Worm (Caenorhabditis elegans) whole organism, late embryonic: ENCODE results near the gene tbc-8.

Source experiments
- C38D4.7 ChIP-seq: fragments of 200-800 bp; sonication (Bioruptor generic); optimal IDR thresholded peaks from 2 replicates; lab custom pipeline; 2018; ENCODE audit warnings: mild to moderate bottlenecking, missing genetic modification characterization, moderate library complexity, missing compliant biosample characterization
- K02D7.2 ChIP-seq: sonication (generic microtip); optimal IDR thresholded peaks from 2 replicates; lab custom pipeline; 2017; ENCODE audit warnings: mild to moderate bottlenecking, missing genetic modification characterization, missing compliant biosample characterization
- K09A11.1 ChIP-seq: sonication (generic microtip); optimal IDR thresholded peaks from 2 replicates; lab custom pipeline; 2017; ENCODE audit warnings: antibody characterized with exemption, mild to moderate bottlenecking, missing genetic modification characterization, missing compliant biosample characterization; ENCODE audit not compliant: insufficient read depth
- ahr-1 ChIP-seq: sonication (generic microtip); optimal IDR thresholded peaks from 2 replicates; lab custom pipeline; 2016; ENCODE audit warnings: missing genetic modification characterization, missing compliant biosample characterization
- ama-1 ChIP-seq: fragments of 150-350 bp; optimal IDR thresholded peaks from 2 replicates; lab custom pipeline; 2014
- ceh-19 ChIP-seq: fragments of 200-800 bp; sonication (Bioruptor generic); optimal IDR thresholded peaks from 2 replicates; lab custom pipeline; 2018; ENCODE audit warnings: mild to moderate bottlenecking, missing genetic modification characterization, missing compliant biosample characterization
- ceh-2 ChIP-seq: sonication (generic microtip); optimal IDR thresholded peaks from 2 replicates; lab custom pipeline; 2016; ENCODE audit warnings: missing genotype, missing genetic modification characterization, missing compliant biosample characterization
- ceh-22 ChIP-seq: sonication (generic microtip); optimal IDR thresholded peaks from 2 replicates; lab custom pipeline; 2017; ENCODE audit warnings: missing biosample characterization, missing genetic modification characterization
- ceh-31 ChIP-seq: sonication (generic microtip); optimal IDR thresholded peaks from 2 replicates; lab custom pipeline; 2016; ENCODE audit warnings: missing genetic modification characterization, missing compliant biosample characterization
- ceh-34 ChIP-seq: sonication (generic microtip); optimal IDR thresholded peaks from 2 replicates; lab custom pipeline; 2016; ENCODE audit warnings: mild to moderate bottlenecking, missing genetic modification characterization, missing compliant biosample characterization
- ceh-48 ChIP-seq: sonication (generic microtip); optimal IDR thresholded peaks from 2 replicates; lab custom pipeline; 2016; ENCODE audit warnings: missing genetic modification characterization, inconsistent platforms, missing compliant biosample characterization
- ceh-6 ChIP-seq: fragments of 200-800 bp; sonication (Bioruptor generic); optimal IDR thresholded peaks from 2 replicates; lab custom pipeline; 2018; ENCODE audit warnings: mild to moderate bottlenecking, missing genetic modification characterization, missing compliant biosample characterization
- dmd-4 ChIP-seq: sonication (generic microtip); optimal IDR thresholded peaks from 2 replicates; lab custom pipeline; 2016; ENCODE audit warnings: borderline replicate concordance, missing genetic modification characterization, missing compliant biosample characterization
- dve-1 ChIP-seq: sonication (generic microtip); optimal IDR thresholded peaks from 2 replicates; lab custom pipeline; 2017; ENCODE audit warnings: antibody characterized with exemption, mild to moderate bottlenecking, missing genetic modification characterization, missing compliant biosample characterization
- elt-2 ChIP-seq: sonication (generic microtip); optimal IDR thresholded peaks from 2 replicates; lab custom pipeline; 2016; ENCODE audit warnings: missing genetic modification reagents, missing genetic modification characterization, missing compliant biosample characterization
- eyg-1 ChIP-seq: sonication (generic microtip); optimal IDR thresholded peaks from 2 replicates; lab custom pipeline; 2016; ENCODE audit warnings: missing genotype, missing genetic modification characterization, missing compliant biosample characterization
- fax-1 ChIP-seq: sonication (generic microtip); optimal IDR thresholded peaks from 2 replicates; lab custom pipeline; 2016; ENCODE audit warnings: missing genotype, missing genetic modification characterization, missing compliant biosample characterization
- fkh-10 ChIP-seq: fragments of 150-350 bp; optimal IDR thresholded peaks from 2 replicates; lab custom pipeline; 2014; ENCODE audit warnings: missing biosample characterization, missing genetic modification reagents, missing genetic modification characterization
- fkh-6 ChIP-seq: sonication (generic microtip); optimal IDR thresholded peaks from 2 replicates; lab custom pipeline; 2016; ENCODE audit warnings: missing genetic modification characterization, missing compliant biosample characterization
- hlh-13 ChIP-seq: fragments of 200-800 bp; sonication (Bioruptor generic); optimal IDR thresholded peaks from 2 replicates; lab custom pipeline; 2018; ENCODE audit warnings: mild to moderate bottlenecking, missing genetic modification characterization, missing compliant biosample characterization
- hlh-15 ChIP-seq: sonication (generic microtip); optimal IDR thresholded peaks from 2 replicates; lab custom pipeline; 2016; ENCODE audit warnings: missing genetic modification characterization, missing compliant biosample characterization
- hlh-30 ChIP-seq: sonication (generic microtip); optimal IDR thresholded peaks from 2 replicates; lab custom pipeline; 2017; ENCODE audit warnings: antibody characterized with exemption, missing genetic modification characterization, missing compliant biosample characterization; ENCODE audit not compliant: insufficient read depth
- hlh-6 ChIP-seq: sonication (generic microtip); optimal IDR thresholded peaks from 2 replicates; lab custom pipeline; 2016; ENCODE audit warnings: missing genotype, missing genetic modification characterization, missing compliant biosample characterization
- hlh-8 ChIP-seq: sonication (generic microtip); optimal IDR thresholded peaks from 2 replicates; lab custom pipeline; 2016; ENCODE audit warnings: missing genotype, missing genetic modification characterization, missing compliant biosample characterization
- madf-2 ChIP-seq: sonication (generic microtip); optimal IDR thresholded peaks from 2 replicates; lab custom pipeline; 2017; ENCODE audit warnings: missing genetic modification characterization, missing compliant biosample characterization
- mec-3 ChIP-seq: sonication (generic microtip); optimal IDR thresholded peaks from 2 replicates; lab custom pipeline; 2016; ENCODE audit warnings: borderline replicate concordance, missing genetic modification characterization, missing compliant biosample characterization
- nfya-1 ChIP-seq: sonication (generic microtip); optimal IDR thresholded peaks from 2 replicates; lab custom pipeline; 2017; ENCODE audit warnings: missing genetic modification characterization, mild to moderate bottlenecking, missing compliant biosample characterization, antibody characterized with exemption, moderate library complexity
- nhr-11 ChIP-seq: fragments of 150-350 bp; optimal IDR thresholded peaks from 2 replicates; lab custom pipeline; 2014; ENCODE audit warnings: missing biosample characterization, missing genetic modification characterization
- nhr-232 ChIP-seq: sonication (generic microtip); optimal IDR thresholded peaks from 2 replicates; lab custom pipeline; 2016; ENCODE audit warnings: missing genetic modification characterization, missing compliant biosample characterization
- pax-1 ChIP-seq: fragments of 150-350 bp; optimal IDR thresholded peaks from 2 replicates; lab custom pipeline; 2014; ENCODE audit warnings: missing biosample characterization, missing genetic modification characterization
- pha-2 ChIP-seq: sonication (generic microtip); optimal IDR thresholded peaks from 2 replicates; lab custom pipeline; 2017; ENCODE audit warnings: mild to moderate bottlenecking, missing genetic modification characterization, missing compliant biosample characterization
- pha-4 ChIP-seq: fragments of 150-350 bp; optimal IDR thresholded peaks from 2 replicates; lab custom pipeline; 2018; ENCODE audit warnings: missing biosample characterization, missing genetic modification reagents, missing genetic modification characterization
- pqm-1 ChIP-seq: sonication (generic microtip); optimal IDR thresholded peaks from 2 replicates; lab custom pipeline; 2016; ENCODE audit warnings: missing genetic modification characterization, missing compliant biosample characterization
- pros-1 ChIP-seq: fragments of 150-350 bp; optimal IDR thresholded peaks from 2 replicates; lab custom pipeline; 2014; ENCODE audit warnings: missing biosample characterization, missing genetic modification reagents, missing genetic modification characterization
- syd-9 ChIP-seq: sonication (generic microtip); optimal IDR thresholded peaks from 2 replicates; lab custom pipeline; 2016; ENCODE audit warnings: mild to moderate bottlenecking, missing genetic modification characterization, moderate library complexity, missing compliant biosample characterization
- tbx-2 ChIP-seq: sonication (generic microtip); optimal IDR thresholded peaks from 2 replicates; lab custom pipeline; 2016; ENCODE audit warnings: missing genetic modification characterization, missing compliant biosample characterization
- unc-3 ChIP-seq, 2 experiments: fragments of 200-800 bp in 1 of 2; sonication (Bioruptor generic) in 1 of 2; sonication (generic microtip) in 1 of 2; conservative IDR thresholded peaks in 1 of 2; optimal IDR thresholded peaks in 1 of 2; 2 replicates each; pipeline versions ENCODE4 v1.3.6 to Lab custom; 2016 to 2022; ENCODE audit warnings: missing compliant biosample characterization in 2 of 2, missing genetic modification characterization in 2 of 2, missing genetic modification reagents in 1 of 2
- unc-42 ChIP-seq: sonication (generic microtip); optimal IDR thresholded peaks from 2 replicates; lab custom pipeline; 2016; ENCODE audit warnings: missing genotype, missing genetic modification characterization, missing compliant biosample characterization
- unc-55 ChIP-seq: sonication (generic microtip); optimal IDR thresholded peaks from 2 replicates; lab custom pipeline; 2017; ENCODE audit warnings: missing biosample characterization, missing genetic modification reagents, missing genetic modification characterization

Gene tbc-8

ce11 chrIII:10351595-10352207 lies 13.1 kb upstream of the tbc-8 start, which contains the start of gene T07C4.3:
Gene T07C4.3, plus strand, starts transcription at chrIII:10352157.
- TF ChIP-seq pha-2 (no peak), unc-55 (no peak), dmd-4 (tag; lab: Kevin White, UChicago) (no peak), fkh-6 (tag; lab: Kevin White, UChicago) (no peak), eyg-1 (no peak), pros-1 (tag; lab: Kevin White, UChicago) (no peak), hlh-6 (tag; lab: Kevin White, UChicago) (no peak), hlh-15 (tag; lab: Kevin White, UChicago) (no peak), pha-4 (tag; lab: Kevin White, UChicago) (no peak), elt-2 (tag; lab: Kevin White, UChicago) (no peak), nhr-11 (tag; lab: Kevin White, UChicago) (no peak), hlh-8 (tag; lab: Kevin White, UChicago) (no peak), ceh-6 (GFP tag; lab: Kevin White, UChicago) (no peak)

ce11 chrIII:10353423-10353822 lies 11.3 kb upstream of the tbc-8 start:
- no peak for TF ChIP-seq hlh-30
- no peak for TF ChIP-seq ahr-1 (tag; lab: Kevin White, UChicago)
- TF ChIP-seq fkh-10 (GFP tag; lab: Kevin White, UChicago) = no peak
- no peak for TF ChIP-seq fax-1 (tag; lab: Kevin White, UChicago)
- TF ChIP-seq syd-9 (tag; lab: Kevin White, UChicago) = no peak
- TF ChIP-seq madf-2 = no peak
- no peak for TF ChIP-seq nhr-11 (tag; lab: Kevin White, UChicago)
- TF ChIP-seq, all 69 proteins: peak for 0

DNA sequence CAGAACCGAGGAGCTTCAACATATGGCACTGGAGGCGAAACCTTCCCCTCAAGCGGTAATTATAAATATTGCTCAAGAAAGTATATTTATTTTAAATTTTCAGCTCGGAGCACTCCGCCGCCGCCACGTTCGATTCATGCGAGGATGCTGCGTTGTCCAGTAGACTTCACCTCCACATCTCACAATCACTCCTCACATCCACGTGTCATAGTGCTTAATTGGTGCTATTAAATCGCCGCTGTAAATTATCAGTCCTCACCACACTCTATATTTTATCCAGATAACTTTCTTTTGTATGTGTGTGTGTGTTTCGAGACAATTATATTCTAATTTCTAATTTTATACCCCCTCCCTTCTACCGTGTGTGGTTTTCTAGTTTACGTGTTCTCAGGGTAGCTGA lies 10.2 kb upstream of the tbc-8 start:
- no peak for TF ChIP-seq K02D7.2 (tag; lab: Kevin White, UChicago)
- TF ChIP-seq ceh-2 (tag; lab: Kevin White, UChicago) = no peak
- no peak for TF ChIP-seq C38D4.7 (GFP tag; lab: Kevin White, UChicago)
- TF ChIP-seq pqm-1 (tag; lab: Kevin White, UChicago) = no peak
- no peak for TF ChIP-seq unc-3 (GFP tag; conservative IDR thresholded peaks at IDR 0.05; lab: Robert Waterston, UW)
- TF ChIP-seq unc-3 (tag; optimal IDR thresholded peaks at IDR 0.05; lab: Kevin White, UChicago) = no peak
- TF ChIP-seq dmd-4 (tag; lab: Kevin White, UChicago) = no peak
- no peak for TF ChIP-seq ceh-48 (tag; lab: Kevin White, UChicago)
- no peak for TF ChIP-seq hlh-13
- no peak for TF ChIP-seq ceh-19
- TF ChIP-seq pha-2 = no peak
- no peak for TF ChIP-seq dve-1
- no peak for TF ChIP-seq nfya-1 (tag; lab: Kevin White, UChicago)
- no peak for TF ChIP-seq tbx-2
- no peak for TF ChIP-seq ceh-6 (GFP tag; lab: Kevin White, UChicago)
- TF ChIP-seq pax-1 (tag; lab: Kevin White, UChicago) = no peak
- TF ChIP-seq hlh-8 (tag; lab: Kevin White, UChicago) = no peak
- no peak for TF ChIP-seq ceh-22 (tag; lab: Kevin White, UChicago)
- no peak for TF ChIP-seq ama-1

DNA sequence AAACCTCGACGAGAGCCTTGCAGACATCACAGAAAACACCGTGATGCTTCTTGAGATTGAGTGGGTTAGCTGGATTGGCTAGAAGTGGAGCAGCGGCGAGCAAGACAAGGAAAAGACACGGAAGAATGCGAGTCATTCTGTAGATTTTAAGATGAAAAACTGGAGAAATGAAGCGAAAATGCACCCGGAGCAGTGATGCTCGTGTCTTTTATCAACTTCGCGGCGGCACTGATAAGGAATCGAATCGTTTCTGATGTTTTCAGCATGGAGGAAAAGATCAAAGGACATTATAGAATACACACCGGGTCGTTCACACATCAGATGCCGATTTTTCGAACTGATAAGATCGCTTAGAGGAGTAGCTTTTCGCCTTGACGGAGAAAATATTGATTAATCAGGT lies 9.4 kb upstream of the tbc-8 start, which contains the start of gene spp-1:
Gene spp-1, minus strand, starts transcription at position 287 of the 400 bp plus-strand sequence.
- TF ChIP-seq ceh-31 (tag; lab: Kevin White, UChicago) (no peak), ceh-6 (GFP tag; lab: Kevin White, UChicago) (no peak), K09A11.1 (tag; lab: Kevin White, UChicago) (no peak), unc-55 (no peak), mec-3 (tag; lab: Kevin White, UChicago) (no peak), unc-42 (no peak), ceh-22 (tag; lab: Kevin White, UChicago) (no peak), dmd-4 (tag; lab: Kevin White, UChicago) (no peak), nhr-232 (tag; lab: Kevin White, UChicago) (no peak), ceh-34 (no peak), C38D4.7 (GFP tag; lab: Kevin White, UChicago) (no peak), ceh-2 (tag; lab: Kevin White, UChicago) (no peak)
